Fruit fly (Drosophila melanogaster): ENCODE measurements around the gene tey.

Gene tey

dm6 chr3L:19694156-19694643 is 30.3 kb upstream of the tey start:
- TF ChIP-seq wek (GFP tag; optimal IDR thresholded peaks at IDR 0.05) (peak; percentile 5), Awh (GFP tag; IDR thresholded peaks at IDR 0.05) (0 out of 2 replicates have a peak, but pooled peaks have one; percentile 33), jumu (GFP tag; optimal IDR thresholded peaks at IDR 0.05) (no peak), fd102C (GFP tag; optimal IDR thresholded peaks at IDR 0.05) (no peak), CG2120 (GFP tag; optimal IDR thresholded peaks at IDR 0.05) (no peak), dmrt99B (tag; optimal IDR thresholded peaks at IDR 0.05) (no peak), CG15514 (GFP tag; optimal IDR thresholded peaks at IDR 0.05) (no peak), sens (GFP tag) (peak; percentile 57), CG7987 (GFP tag; optimal IDR thresholded peaks at IDR 0.05) (peak; percentile 36), CG13123 (GFP tag; optimal IDR thresholded peaks at IDR 0.05) (no peak), ro (GFP tag; IDR thresholded peaks at IDR 0.05) (no peak), CG10959 (GFP tag; IDR thresholded peaks at IDR 0.05) (no peak), yki (optimal IDR thresholded peaks at IDR 0.05) (no peak), vnd (GFP tag; IDR thresholded peaks at IDR 0.05; ENCODE audit: partially characterized antibody) (no peak), MBD-R2 (GFP tag; IDR thresholded peaks at IDR 0.05) (no peak), H15 (GFP tag; IDR thresholded peaks at IDR 0.05) (no peak), Oli (tag; optimal IDR thresholded peaks at IDR 0.05) (no peak), CG1792 (GFP tag; optimal IDR thresholded peaks at IDR 0.05) (no peak), lmd (GFP tag; IDR thresholded peaks at IDR 0.05) (no peak), unpg (GFP tag; optimal IDR thresholded peaks at IDR 0.05) (no peak), CG11696 (GFP tag; IDR thresholded peaks at IDR 0.05) (no peak), dati (GFP tag; IDR thresholded peaks at IDR 0.05) (no peak), ATbp (GFP tag; optimal IDR thresholded peaks at IDR 0.05) (no peak), ham (GFP tag; IDR thresholded peaks at IDR 0.05) (no peak), Hr51 (GFP tag; optimal IDR thresholded peaks at IDR 0.05) (no peak), CG6689 (GFP tag; IDR thresholded peaks at IDR 0.05) (no peak), sob (GFP tag; IDR thresholded peaks at IDR 0.05) (no peak), gcm (GFP tag; optimal IDR thresholded peaks at IDR 0.05) (peak; percentile 53), CG7786 (GFP tag; optimal IDR thresholded peaks at IDR 0.05) (no peak), jing (GFP tag; optimal IDR thresholded peaks at IDR 0.05) (no peak), CG31388 (GFP tag; optimal IDR thresholded peaks at IDR 0.05) (no peak), shn (GFP tag; optimal IDR thresholded peaks at IDR 0.05) (no peak), sima (GFP tag; optimal IDR thresholded peaks at IDR 0.05) (no peak), eve (GFP tag; optimal IDR thresholded peaks at IDR 0.05) (no peak), abd-A (tag; optimal IDR thresholded peaks at IDR 0.05) (peak; percentile 74), nau (GFP tag; optimal IDR thresholded peaks at IDR 0.05) (no peak), eyg (GFP tag; optimal IDR thresholded peaks at IDR 0.05) (no peak), CoRest (tag; optimal IDR thresholded peaks at IDR 0.05) (no peak), CG10654 (GFP tag; optimal IDR thresholded peaks at IDR 0.05) (no peak), Kr (GFP tag; optimal IDR thresholded peaks at IDR 0.05) (no peak), Stat92E (GFP tag; optimal IDR thresholded peaks at IDR 0.05) (peak in 1 of 3 experiments; percentile 51), CG8478 (optimal IDR thresholded peaks at IDR 0.05) (no peak), CG9609 (GFP tag; optimal IDR thresholded peaks at IDR 0.05) (no peak), CG15073 (GFP tag; optimal IDR thresholded peaks at IDR 0.05) (no peak), CG4424 (GFP tag; optimal IDR thresholded peaks at IDR 0.05) (no peak), CG30403 (GFP tag; optimal IDR thresholded peaks at IDR 0.05) (no peak), CG2116 (GFP tag; optimal IDR thresholded peaks at IDR 0.05) (no peak), aop (GFP tag; IDR thresholded peaks at IDR 0.05) (no peak), hkb (optimal IDR thresholded peaks at IDR 0.05) (no peak), hkb (GFP tag; IDR thresholded peaks at IDR 0.05) (no peak), HHEX (GFP tag; optimal IDR thresholded peaks at IDR 0.05) (no peak), CG11723 (GFP tag; optimal IDR thresholded peaks at IDR 0.05) (no peak), HLH4C (GFP tag; IDR thresholded peaks at IDR 0.05; ENCODE audit: partially characterized antibody) (no peak)
